Worm (Caenorhabditis elegans): Measurements from ENCODE around the gene F48D6.4.

F48D6.4 gene

DNA sequence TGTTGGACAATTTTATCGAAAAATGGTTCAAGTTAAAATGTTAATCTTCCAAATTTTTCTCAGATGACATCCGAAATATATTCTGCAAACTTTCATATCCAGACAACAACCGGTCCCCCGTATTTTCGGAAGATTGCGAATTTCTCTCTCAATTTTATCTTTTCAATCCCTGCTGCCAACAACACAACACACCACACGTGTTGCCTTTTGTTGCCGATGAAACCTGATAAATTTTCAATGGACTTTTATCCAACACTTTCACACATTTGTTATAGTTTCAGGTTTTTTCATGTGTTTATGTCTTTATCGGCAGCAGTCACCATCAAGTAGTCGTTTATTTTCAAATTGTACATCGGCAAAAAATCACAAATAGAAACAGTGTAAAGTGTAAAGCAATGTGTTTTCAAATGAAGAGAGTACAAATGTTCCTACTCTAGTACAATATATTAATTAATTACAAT is 745 bp downstream of the F48D6.4 start:
- TF ChIP-seq blmp-1 (tag; optimal IDR thresholded peaks at IDR 0.05), result peak; percentile 56
- TF ChIP-seq elt-3 (tag; optimal IDR thresholded peaks at IDR 0.05), result peak in 1 of 6 experiments; percentile 37
- TF ChIP-seq unc-62 (GFP tag; optimal IDR thresholded peaks at IDR 0.05), result no peak
- 0 out of 2 replicates have a peak, but pooled peaks have one; percentile 10 for TF ChIP-seq nhr-19 (GFP tag; conservative IDR thresholded peaks at IDR 0.05)
- TF ChIP-seq efl-1 (optimal IDR thresholded peaks at IDR 0.05), result no peak
- no peak for TF ChIP-seq efl-1 (GFP tag; optimal IDR thresholded peaks at IDR 0.05 in 1 of 2)
- TF ChIP-seq elt-2 (tag; optimal IDR thresholded peaks at IDR 0.05), result peak; percentile 32
- no peak for TF ChIP-seq Y116A8C.19 (tag; optimal IDR thresholded peaks at IDR 0.05; ENCODE audit: borderline replicate concordance)
- no peak for TF ChIP-seq F16B12.6 (tag; optimal IDR thresholded peaks at IDR 0.05)
- no peak for TF ChIP-seq ceh-88 (GFP tag; IDR thresholded peaks at IDR 0.05)
- TF ChIP-seq isw-1 (GFP tag; IDR thresholded peaks at IDR 0.05), result no peak
- no peak for TF ChIP-seq swsn-7 (tag; optimal IDR thresholded peaks at IDR 0.05)
- peak in 1 of 2 experiments; percentile 49 for TF ChIP-seq lin-35 (GFP tag; optimal IDR thresholded peaks at IDR 0.05)
- peak in 1 of 2 experiments; percentile 19 for TF ChIP-seq mdl-1 (tag; optimal IDR thresholded peaks at IDR 0.05)
- peak; percentile 89 for TF ChIP-seq ama-1 (optimal IDR thresholded peaks at IDR 0.05)
- TF ChIP-seq nhr-90 (tag; optimal IDR thresholded peaks at IDR 0.05; ENCODE audit: poor library complexity), result peak; percentile 55

DNA sequence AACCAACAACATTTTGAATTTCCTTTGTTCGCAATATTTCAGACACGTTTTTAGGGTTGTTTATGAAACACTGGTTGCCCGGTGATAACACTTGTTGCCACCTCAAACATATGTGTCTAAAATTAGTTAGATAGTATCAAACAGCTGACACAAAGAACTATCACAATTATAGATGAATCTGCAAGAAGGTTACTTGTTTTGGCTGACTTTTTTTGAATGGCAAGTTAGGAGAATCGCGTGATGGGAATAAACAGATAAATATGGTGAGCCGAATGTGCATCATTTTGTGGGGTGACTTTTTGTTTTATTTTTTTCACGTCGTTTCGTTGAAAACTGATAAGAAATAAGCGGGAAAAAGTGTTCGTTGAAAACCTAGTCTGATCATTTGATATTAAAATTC is 1.9 kb downstream of the F48D6.4 start:
- no peak for TF ChIP-seq unc-62 (GFP tag; optimal IDR thresholded peaks at IDR 0.05)
- TF ChIP-seq egl-27 (tag; optimal IDR thresholded peaks at IDR 0.05), result no peak
- TF ChIP-seq jun-1 (tag; optimal IDR thresholded peaks at IDR 0.05), result no peak
- TF ChIP-seq grh-1 (GFP tag; IDR thresholded peaks at IDR 0.05), result no peak
- TF ChIP-seq C16A3.4 (tag; optimal IDR thresholded peaks at IDR 0.05), result no peak
- TF ChIP-seq unc-86 (tag; optimal IDR thresholded peaks at IDR 0.05), result no peak
- TF ChIP-seq zip-4 (GFP tag; optimal IDR thresholded peaks at IDR 0.05), result no peak
- no peak for TF ChIP-seq pax-3 (tag; optimal IDR thresholded peaks at IDR 0.05)
- TF ChIP-seq isw-1 (GFP tag; IDR thresholded peaks at IDR 0.05), result no peak
- TF ChIP-seq ceh-8 (GFP tag; optimal IDR thresholded peaks at IDR 0.05), result no peak
- no peak for TF ChIP-seq efl-1 (optimal IDR thresholded peaks at IDR 0.05)
- TF ChIP-seq efl-1 (GFP tag; optimal IDR thresholded peaks at IDR 0.05 in 1 of 2), result peak in 1 of 2 experiments; percentile 78
- TF ChIP-seq mdl-1 (tag; optimal IDR thresholded peaks at IDR 0.05), result no peak
- peak in 1 of 2 experiments; percentile 55 for TF ChIP-seq lin-35 (GFP tag; optimal IDR thresholded peaks at IDR 0.05)
- no peak for TF ChIP-seq tlp-1 (tag; optimal IDR thresholded peaks at IDR 0.05)
- no peak for TF ChIP-seq nhr-28 (tag; optimal IDR thresholded peaks at IDR 0.05)
- no peak for TF ChIP-seq mef-2 (tag; optimal IDR thresholded peaks at IDR 0.05)
- TF ChIP-seq tbx-2 (tag; optimal IDR thresholded peaks at IDR 0.05), result no peak
- TF ChIP-seq snu-23 (GFP tag; optimal IDR thresholded peaks at IDR 0.05), result no peak
- no peak for TF ChIP-seq nhr-84 (tag; optimal IDR thresholded peaks at IDR 0.05)
- no peak for TF ChIP-seq sup-37 (GFP tag; optimal IDR thresholded peaks at IDR 0.05)
- no peak for TF ChIP-seq rnt-1 (tag; optimal IDR thresholded peaks at IDR 0.05)
- peak; percentile 49 for TF ChIP-seq nhr-19 (GFP tag; conservative IDR thresholded peaks at IDR 0.05)
- no peak for TF ChIP-seq ceh-88 (GFP tag; IDR thresholded peaks at IDR 0.05)
- no peak for TF ChIP-seq C34B4.2 (tag; optimal IDR thresholded peaks at IDR 0.05)
- TF ChIP-seq elt-2 (tag; optimal IDR thresholded peaks at IDR 0.05), result peak; percentile 74
- no peak for TF ChIP-seq lin-13 (GFP tag; optimal IDR thresholded peaks at IDR 0.05)
- TF ChIP-seq nhr-77 (tag; optimal IDR thresholded peaks at IDR 0.05), result no peak
- TF ChIP-seq nhr-90 (tag; optimal IDR thresholded peaks at IDR 0.05; ENCODE audit: poor library complexity), result no peak
- no peak for TF ChIP-seq nhr-71 (tag; optimal IDR thresholded peaks at IDR 0.05)
- peak; percentile 1 for TF ChIP-seq nhr-20 (tag; optimal IDR thresholded peaks at IDR 0.05)

DNA sequence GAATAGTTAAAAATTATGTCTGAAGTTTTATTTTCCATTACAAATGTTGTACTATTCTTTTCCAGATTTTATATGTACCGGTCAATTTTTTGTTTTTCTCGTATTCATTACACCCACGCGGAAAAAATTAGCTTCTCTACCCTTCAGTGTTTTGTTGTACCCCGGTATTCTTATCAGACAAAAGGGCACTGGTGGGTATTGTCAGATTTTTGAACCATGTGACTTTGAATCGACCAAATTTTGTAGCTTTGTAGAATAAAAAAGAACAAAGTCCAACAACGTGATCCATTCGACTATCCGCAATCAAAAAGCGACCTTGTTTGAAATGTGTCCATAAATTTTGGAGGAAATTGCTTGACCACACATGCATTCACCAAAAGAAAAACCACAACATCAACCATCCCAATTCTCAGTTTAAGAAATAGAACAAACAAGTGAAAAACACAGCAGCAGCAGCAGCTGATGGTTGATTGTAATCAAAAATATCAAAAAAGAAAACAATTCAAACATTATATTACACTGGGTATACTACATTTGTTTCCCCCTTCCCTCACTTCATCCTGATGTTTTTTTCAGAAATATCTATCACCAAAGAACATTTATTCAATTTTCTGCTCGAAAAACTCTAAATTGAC is 2.4 kb downstream of the F48D6.4 start:
- TF ChIP-seq lsy-2 (tag; optimal IDR thresholded peaks at IDR 0.05) (peak in 1 of 2 experiments; percentile 32), blmp-1 (tag; optimal IDR thresholded peaks at IDR 0.05) (peak; percentile 40), mdl-1 (tag; optimal IDR thresholded peaks at IDR 0.05) (peak in 1 of 2 experiments; percentile 83), ztf-11 (tag; optimal IDR thresholded peaks at IDR 0.05) (no peak), mef-2 (tag; optimal IDR thresholded peaks at IDR 0.05) (no peak), efl-1 (optimal IDR thresholded peaks at IDR 0.05) (no peak), efl-1 (GFP tag; optimal IDR thresholded peaks at IDR 0.05 in 1 of 2) (no peak), C04F5.9 (tag; optimal IDR thresholded peaks at IDR 0.05) (no peak), irx-1 (tag; optimal IDR thresholded peaks at IDR 0.05) (no peak), nhr-20 (tag; optimal IDR thresholded peaks at IDR 0.05) (peak; percentile 44), nhr-90 (tag; optimal IDR thresholded peaks at IDR 0.05; ENCODE audit: poor library complexity) (peak; percentile 35), snu-23 (GFP tag; optimal IDR thresholded peaks at IDR 0.05) (peak; percentile 10), elt-3 (tag; optimal IDR thresholded peaks at IDR 0.05) (peak in 2 of 6 experiments; percentile 48 to 64), nhr-71 (tag; optimal IDR thresholded peaks at IDR 0.05) (peak; percentile 49), nhr-19 (GFP tag; conservative IDR thresholded peaks at IDR 0.05) (peak; percentile 30), tlp-1 (tag; optimal IDR thresholded peaks at IDR 0.05) (no peak), ceh-90 (tag; optimal IDR thresholded peaks at IDR 0.05) (no peak), elt-2 (tag; optimal IDR thresholded peaks at IDR 0.05) (peak; percentile 61), lin-14 (GFP tag; optimal IDR thresholded peaks at IDR 0.05) (peak; percentile 48), nhr-85 (tag) (peak; percentile 82), lin-35 (GFP tag; optimal IDR thresholded peaks at IDR 0.05) (peak in 1 of 2 experiments; percentile 56)
